Fruit fly (Drosophila melanogaster) whole organism, embryonic: ENCODE data around the gene CG15888.
A peak's percentile ranks its signal among the peaks of the same experiment; 100 is the strongest.

Experiments used
- Abd-B ChIP-seq: fragments of 200-800 bp; sonication (Bioruptor generic); optimal IDR thresholded peaks from 2 replicates; lab custom pipeline; 2018; ENCODE audit warnings: missing biosample characterization, mild to moderate bottlenecking, missing genetic modification characterization, moderate library complexity
- Atf3 ChIP-seq: fragments of 200-800 bp; sonication (Bioruptor generic); optimal IDR thresholded peaks from 3 replicates; lab custom pipeline; 2016; ENCODE audit warnings: missing biosample characterization, missing genetic modification characterization
- B-H1 ChIP-seq: fragments of 200-800 bp; sonication (Bioruptor generic); IDR thresholded peaks from 3 replicates; pipeline ENCODE4 v1.3.6; 2022; ENCODE audit warnings: missing biosample characterization, missing genetic modification characterization
- BEAF-32 ChIP-seq: fragments of 200-800 bp; sonication (Bioruptor generic); optimal IDR thresholded peaks from 3 replicates; lab custom pipeline; 2017; ENCODE audit warnings: missing biosample characterization, missing genetic modification characterization, mild to moderate bottlenecking, moderate library complexity, missing genetic modification reagents
- Bdp1 ChIP-seq: fragments of 200-800 bp; sonication (Bioruptor generic); optimal IDR thresholded peaks from 3 replicates; lab custom pipeline; 2016; ENCODE audit warnings: missing biosample characterization, missing genetic modification characterization
- C15 ChIP-seq: fragments of 200-800 bp; sonication (Bioruptor generic); IDR thresholded peaks from 3 replicates; pipeline ENCODE4 v1.3.6; 2022; ENCODE audit warnings: missing biosample characterization, missing genetic modification characterization
- CG10267 ChIP-seq: fragments of 200-800 bp; sonication (Bioruptor generic); optimal IDR thresholded peaks from 2 replicates; lab custom pipeline; 2018; ENCODE audit warnings: missing biosample characterization, mild to moderate bottlenecking, missing genetic modification characterization, moderate library complexity
- CG12659 ChIP-seq: fragments of 200-800 bp; sonication (Bioruptor generic); optimal IDR thresholded peaks from 3 replicates; lab custom pipeline; 2017; ENCODE audit warnings: mild to moderate bottlenecking, missing biosample characterization, missing genetic modification reagents, missing genetic modification characterization
- CG14050 ChIP-seq: fragments of 200-800 bp; sonication (Bioruptor generic); IDR thresholded peaks from 3 replicates; pipeline ENCODE4 v1.3.6; 2022; ENCODE audit warnings: missing biosample characterization, missing genetic modification characterization
- CG14441 ChIP-seq: fragments of 200-800 bp; sonication (Bioruptor generic); IDR thresholded peaks from 2 replicates; pipeline ENCODE4 v1.3.6; 2022; ENCODE audit warnings: missing biosample characterization, missing genetic modification characterization
- CG1792 ChIP-seq: fragments of 200-800 bp; sonication (Bioruptor generic); optimal IDR thresholded peaks from 2 replicates; lab custom pipeline; 2016; ENCODE audit warnings: missing biosample characterization, missing genetic modification characterization
- CG18262 ChIP-seq: fragments of 200-800 bp; optimal IDR thresholded peaks from 3 replicates; lab custom pipeline; 2019; ENCODE audit warnings: missing biosample characterization, mild to moderate bottlenecking, missing genetic modification characterization, moderate library complexity
- CG2116 ChIP-seq: fragments of 200-800 bp; sonication (Bioruptor generic); optimal IDR thresholded peaks from 3 replicates; lab custom pipeline; 2018; ENCODE audit warnings: missing biosample characterization, mild to moderate bottlenecking, missing genetic modification characterization
- CG3163 ChIP-seq: fragments of 200-800 bp; sonication (Bioruptor generic); optimal IDR thresholded peaks from 3 replicates; lab custom pipeline; 2016; ENCODE audit warnings: missing biosample characterization, missing genetic modification characterization
- CG32532 ChIP-seq: fragments of 200-800 bp; sonication (Bioruptor generic); IDR thresholded peaks from 2 replicates; pipeline ENCODE4 v1.3.6; 2022; ENCODE audit warnings: missing biosample characterization, missing genetic modification characterization
- CG3995 ChIP-seq: fragments of 200-800 bp; sonication (Bioruptor generic); optimal IDR thresholded peaks from 3 replicates; lab custom pipeline; 2016; ENCODE audit warnings: missing biosample characterization, missing genetic modification characterization
- CG4404 ChIP-seq: fragments of 200-800 bp; sonication (Bioruptor generic); IDR thresholded peaks from 2 replicates; pipeline ENCODE4 v1.3.6; 2022; ENCODE audit warnings: missing biosample characterization, missing genetic modification characterization
- CG6854 ChIP-seq: fragments of 200-800 bp; sonication (Bioruptor generic); optimal IDR thresholded peaks from 3 replicates; lab custom pipeline; 2017; ENCODE audit warnings: missing biosample characterization, mild to moderate bottlenecking, missing genetic modification characterization
- CG8089 ChIP-seq: fragments of 200-800 bp; sonication (Bioruptor generic); optimal IDR thresholded peaks from 3 replicates; lab custom pipeline; 2016; ENCODE audit warnings: missing biosample characterization, missing genetic modification characterization
- CG8290 ChIP-seq, 3 experiments: fragments of 200-800 bp; sonication (Bioruptor generic); optimal IDR thresholded peaks; 2 replicates each; lab custom pipeline; 2016 to 2019; ENCODE audit warnings: missing biosample characterization in 3 of 3, missing genetic modification characterization in 3 of 3, mild to moderate bottlenecking in 2 of 3, moderate library complexity in 1 of 3
- CG9437 ChIP-seq: fragments of 200-800 bp; sonication (Bioruptor generic); optimal IDR thresholded peaks from 2 replicates; lab custom pipeline; 2018; ENCODE audit warnings: missing biosample characterization, mild to moderate bottlenecking, missing genetic modification characterization
- Camta ChIP-seq: fragments of 200-800 bp; sonication (Bioruptor generic); optimal IDR thresholded peaks from 2 replicates; lab custom pipeline; 2016; ENCODE audit warnings: missing biosample characterization, missing genetic modification characterization
- CrebB ChIP-seq: fragments of 200-800 bp; sonication (Bioruptor generic); optimal IDR thresholded peaks from 3 replicates; lab custom pipeline; 2018; ENCODE audit warnings: missing biosample characterization, mild to moderate bottlenecking, missing genetic modification characterization
- Dref ChIP-seq: fragments of 200-800 bp; sonication (Bioruptor generic); IDR thresholded peaks from 2 replicates; pipeline ENCODE4 v1.3.6; 2022; ENCODE audit warnings: missing biosample characterization, missing genetic modification characterization
- Ets97D ChIP-seq: fragments of 200-800 bp; sonication (Bioruptor generic); optimal IDR thresholded peaks from 3 replicates; lab custom pipeline; 2016; ENCODE audit warnings: missing biosample characterization, missing genetic modification characterization
- HLH4C ChIP-seq: fragments of 200-800 bp; sonication (Bioruptor generic); IDR thresholded peaks from 3 replicates; pipeline ENCODE4 v1.3.6; 2022; ENCODE audit warnings: missing biosample characterization, missing genetic modification characterization; ENCODE audit not compliant: partially characterized antibody
- HLH54F ChIP-seq: fragments of 200-800 bp; sonication (Bioruptor generic); optimal IDR thresholded peaks from 3 replicates; lab custom pipeline; 2016; ENCODE audit warnings: missing biosample characterization, missing genetic modification characterization
- HmgZ ChIP-seq: fragments of 200-800 bp; sonication (Bioruptor generic); optimal IDR thresholded peaks from 2 replicates; lab custom pipeline; 2018; ENCODE audit warnings: missing biosample characterization, mild to moderate bottlenecking, missing genetic modification characterization
- Hr3 ChIP-seq: fragments of 200-800 bp; sonication (Bioruptor generic); optimal IDR thresholded peaks from 3 replicates; lab custom pipeline; 2016; ENCODE audit warnings: missing biosample characterization, missing genetic modification characterization
- Med ChIP-seq: fragments of 200-800 bp; sonication (Bioruptor generic); peaks from one replicate; lab custom pipeline; 2016; ENCODE audit warnings: missing biosample characterization, missing genetic modification characterization, mild to moderate bottlenecking, inconsistent platforms, moderate library complexity
- Mrtf ChIP-seq: fragments of 200-800 bp; sonication (Bioruptor generic); IDR thresholded peaks from 3 replicates; pipeline ENCODE4 v1.3.6; 2022; ENCODE audit warnings: missing biosample characterization, missing genetic modification characterization
- Oaz ChIP-seq: fragments of 200-800 bp; sonication (Bioruptor generic); IDR thresholded peaks from 2 replicates; pipeline ENCODE4 v1.3.6; 2022; ENCODE audit warnings: missing biosample characterization, missing genetic modification characterization
- Pdp1 ChIP-seq, 2 experiments: fragments of 200-800 bp; sonication (Bioruptor generic); optimal IDR thresholded peaks; 3 replicates each; lab custom pipeline; 2016; ENCODE audit warnings: missing biosample characterization in 2 of 2, missing genetic modification characterization in 2 of 2, mild to moderate bottlenecking in 1 of 2, moderate library complexity in 1 of 2
- Six4 ChIP-seq: fragments of 200-800 bp; sonication (Bioruptor generic); optimal IDR thresholded peaks from 2 replicates; lab custom pipeline; 2016; ENCODE audit warnings: missing biosample characterization, missing genetic modification characterization
- br ChIP-seq: fragments of >200 bp; optimal IDR thresholded peaks from 2 replicates; lab custom pipeline; 2017
- fu2 ChIP-seq: fragments of 200-800 bp; sonication (Bioruptor generic); optimal IDR thresholded peaks from 2 replicates; lab custom pipeline; 2016; ENCODE audit warnings: missing biosample characterization, missing genetic modification characterization
- grn ChIP-seq: fragments of 200-800 bp; sonication (Bioruptor generic); optimal IDR thresholded peaks from 3 replicates; lab custom pipeline; 2017; ENCODE audit warnings: missing biosample characterization, missing genetic modification characterization
- lab ChIP-seq: fragments of 200-800 bp; sonication (Bioruptor generic); optimal IDR thresholded peaks from 3 replicates; lab custom pipeline; 2017; ENCODE audit warnings: missing biosample characterization, missing genetic modification characterization, mild to moderate bottlenecking, moderate library complexity, missing genetic modification reagents
- nau ChIP-seq: fragments of 200-800 bp; sonication (Bioruptor generic); optimal IDR thresholded peaks from 3 replicates; lab custom pipeline; 2017; ENCODE audit warnings: missing biosample characterization, mild to moderate bottlenecking, missing genetic modification characterization, missing genetic modification reagents
- odd ChIP-seq: fragments of 200-800 bp; sonication (Bioruptor generic); optimal IDR thresholded peaks from 2 replicates; lab custom pipeline; 2017; ENCODE audit warnings: missing biosample characterization, mild to moderate bottlenecking, missing genetic modification characterization
- pb ChIP-seq: fragments of 200-800 bp; sonication (Bioruptor generic); optimal IDR thresholded peaks from 3 replicates; lab custom pipeline; 2016; ENCODE audit warnings: missing biosample characterization, missing genetic modification characterization
- pho ChIP-seq: fragments of 200-800 bp; sonication (Bioruptor generic); optimal IDR thresholded peaks from 2 replicates; lab custom pipeline; 2016; ENCODE audit warnings: missing biosample characterization, missing genetic modification characterization
- pros ChIP-seq: fragments of 200-800 bp; sonication (Bioruptor generic); optimal IDR thresholded peaks from 3 replicates; lab custom pipeline; 2019; ENCODE audit warnings: missing biosample characterization, mild to moderate bottlenecking, missing genetic modification characterization, moderate library complexity
- sqz ChIP-seq: fragments of 200-800 bp; sonication (Bioruptor generic); optimal IDR thresholded peaks from 3 replicates; lab custom pipeline; 2018; ENCODE audit warnings: missing biosample characterization, mild to moderate bottlenecking, missing genetic modification characterization
- sug ChIP-seq: fragments of 200-800 bp; optimal IDR thresholded peaks from 2 replicates; lab custom pipeline; 2019; ENCODE audit warnings: missing biosample characterization, mild to moderate bottlenecking, missing genetic modification characterization, moderate library complexity
- tgo ChIP-seq: fragments of 200-800 bp; sonication (Bioruptor generic); IDR thresholded peaks from 3 replicates; pipeline ENCODE4 v1.3.6; 2022; ENCODE audit warnings: missing biosample characterization, missing genetic modification characterization
- usp ChIP-seq: fragments of >200 bp; optimal IDR thresholded peaks from 2 replicates; lab custom pipeline; 2017; ENCODE audit warnings: missing biosample characterization, missing genetic modification characterization
- wdn ChIP-seq: fragments of 200-800 bp; sonication (Bioruptor generic); IDR thresholded peaks from 2 replicates; pipeline ENCODE4 v1.3.6; 2022; ENCODE audit warnings: missing biosample characterization, missing genetic modification characterization
- zen ChIP-seq: fragments of 200-800 bp; sonication (Bioruptor generic); optimal IDR thresholded peaks from 3 replicates; lab custom pipeline; 2018; ENCODE audit warnings: missing biosample characterization, mild to moderate bottlenecking, missing genetic modification characterization, moderate library complexity
- zf30C ChIP-seq: fragments of 200-800 bp; sonication (Bioruptor generic); optimal IDR thresholded peaks from 3 replicates; lab custom pipeline; 2018; ENCODE audit warnings: missing biosample characterization, mild to moderate bottlenecking, missing genetic modification characterization

Gene CG15888

dm6 chr3R:13264061-13264661 lies 22.2 kb downstream of the CG15888 start, which contains the start of gene Ravus (continued):
- TF ChIP-seq fu2 (GFP tag; lab: Kevin White, UChicago) (peak; percentile 37), Ets97D (GFP tag; lab: Kevin White, UChicago) (peak; percentile 62), CG4404 (peak; percentile 52), Dref (GFP tag; lab: Robert Waterston, UW) (no peak), Bdp1 (GFP tag; lab: Kevin White, UChicago) (no peak), CG1792 (GFP tag; lab: Kevin White, UChicago) (peak; percentile 19), Atf3 (no peak), B-H1 (GFP tag; lab: Robert Waterston, UW) (no peak), CG10267 (peak; percentile 61)

- TF ChIP-seq zf30C (GFP tag; lab: Kevin White, UChicago) (no peak), CG14441 (GFP tag; lab: Robert Waterston, UW) (no peak), C15 (GFP tag; lab: Robert Waterston, UW) (no peak), sqz (GFP tag; lab: Kevin White, UChicago) (no peak), CG8089 (GFP tag; lab: Kevin White, UChicago) (no peak), Med (GFP tag; lab: Kevin White, UChicago) (peak; percentile 1), CG9437 (GFP tag; lab: Kevin White, UChicago) (no peak), CG12659 (no peak), CG6854 (GFP tag; lab: Kevin White, UChicago) (no peak), sug (tag; lab: Kevin White, UChicago) (peak; percentile 25), wdn (GFP tag; lab: Robert Waterston, UW) (no peak), CG14050 (GFP tag; lab: Robert Waterston, UW) (no peak), zen (tag; lab: Kevin White, UChicago) (no peak), CG32532 (no peak), odd (GFP tag; lab: Kevin White, UChicago) (no peak), CG8290 (GFP tag; optimal IDR thresholded peaks at IDR 0.05; lab: Kevin White, UChicago) (no peak), CG8290 (tag; optimal IDR thresholded peaks at IDR 0.05; lab: Kevin White, UChicago) (no peak), lab (GFP tag; lab: Kevin White, UChicago) (peak; percentile 50), Mrtf (GFP tag; lab: Robert Waterston, UW) (no peak), HLH54F (GFP tag; lab: Kevin White, UChicago) (no peak), Camta (GFP tag; lab: Kevin White, UChicago) (no peak), CG2116 (GFP tag; lab: Kevin White, UChicago) (no peak), pros (peak; percentile 25), BEAF-32 (no peak), grn (GFP tag; lab: Kevin White, UChicago) (peak; percentile 72), pb (GFP tag; lab: Kevin White, UChicago) (no peak), usp (GFP tag; lab: Kevin White, UChicago) (no peak), HmgZ (tag; lab: Kevin White, UChicago) (no peak), CG3995 (GFP tag; lab: Kevin White, UChicago) (no peak), Hr3 (GFP tag; lab: Kevin White, UChicago) (no peak), Pdp1 (GFP tag; optimal IDR thresholded peaks at IDR 0.05; lab: Kevin White, UChicago) (no peak), tgo (no peak), Six4 (no peak), nau (GFP tag; lab: Kevin White, UChicago) (no peak), pho (GFP tag; lab: Kevin White, UChicago) (no peak), br (lab: Kevin White, UChicago) (no peak), Oaz (GFP tag; lab: Robert Waterston, UW) (no peak), HLH4C (GFP tag; lab: Robert Waterston, UW) (no peak), CG18262 (tag; lab: Kevin White, UChicago) (no peak), Abd-B (GFP tag; lab: Kevin White, UChicago) (no peak), CG3163 (no peak), CrebB (tag; lab: Kevin White, UChicago) (no peak)
Measured at dm6 chr3R:13261706-13262105, 24.6 kb downstream of the CG15888 start.
